Fruit fly (Drosophila melanogaster): ENCODE results near the gene CG32579.

dm6 chrX:16323063-16323462 is at the start of gene CG32579, which contains the start of gene CG9917:
- TF ChIP-seq EcR (GFP tag; optimal IDR thresholded peaks at IDR 0.05): no peak
- TF ChIP-seq psq (optimal IDR thresholded peaks at IDR 0.05): no peak
- TF ChIP-seq usp (GFP tag; optimal IDR thresholded peaks at IDR 0.05): no peak
